In the genomic region with DNA sequence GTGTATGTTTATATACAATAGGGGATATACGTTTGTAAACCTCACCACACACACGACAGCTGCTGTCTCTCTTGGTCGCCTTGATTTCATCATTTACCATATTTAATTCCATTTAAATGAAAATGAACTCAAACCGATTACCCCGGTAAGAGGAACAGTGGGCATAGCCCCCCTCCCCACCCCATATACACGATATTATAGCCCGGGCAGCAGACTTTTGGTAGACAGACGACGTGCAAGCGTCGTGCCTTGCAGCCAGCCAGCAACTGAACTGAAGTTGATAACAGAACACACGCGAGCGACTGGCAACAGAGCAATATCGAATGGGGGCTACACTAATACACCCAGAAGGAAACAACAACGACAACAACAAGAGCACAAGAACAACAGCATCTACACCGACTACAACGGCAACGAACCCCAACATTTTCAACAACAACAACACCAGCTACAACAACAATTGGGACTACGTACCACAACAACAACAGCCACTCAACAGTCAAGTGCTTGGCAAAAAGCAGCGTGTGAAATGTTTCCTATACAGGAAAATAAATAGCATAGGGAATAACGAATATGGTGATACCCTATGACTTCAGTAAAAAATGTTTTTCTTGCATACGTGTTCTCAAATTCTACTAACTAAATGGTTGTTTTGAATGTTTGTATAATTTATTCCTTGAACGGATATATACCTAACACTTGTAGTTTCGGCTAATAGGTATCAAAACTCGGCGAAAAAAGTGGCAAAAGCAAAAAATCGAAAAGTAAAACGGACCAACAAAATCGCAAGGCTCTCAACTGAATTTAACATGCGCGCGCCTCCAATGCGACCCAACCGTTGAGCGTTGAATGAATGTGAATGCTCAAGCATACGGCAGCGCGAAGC, we compare ENCODE assay signal across 1 fruit fly cellular context.
TF ChIP-seq lines count a peak whose summit lies in the region.

No protein-coding gene starts in this region.

TF ChIP-seq in whole organism, embryonic, 481 proteins besides CTCF, POLR2A, EP300 and RAD21 (continued from another document and continues in another):
- TF ChIP-seq vfl (GFP tag; optimal IDR thresholded peaks at IDR 0.05; lab: Kevin White, UChicago) (peak; percentile 62), Gsc (GFP tag; IDR thresholded peaks at IDR 0.05; lab: Robert Waterston, UW) (peak; percentile 38; the same call in 1 of the 2 replicates), chinmo (GFP tag; IDR thresholded peaks at IDR 0.05; lab: Robert Waterston, UW; ENCODE audit: partially characterized antibody) (peak; percentile 99), CG1602 (GFP tag; optimal IDR thresholded peaks at IDR 0.05; lab: Kevin White, UChicago) (peak; percentile 68), Dek (tag; optimal IDR thresholded peaks at IDR 0.05; lab: Kevin White, UChicago) (peak; percentile 82), ase (GFP tag; IDR thresholded peaks at IDR 0.05; lab: Robert Waterston, UW) (peak; percentile 64; the same call in 2 of the 3 replicates), chm (GFP tag; IDR thresholded peaks at IDR 0.05; lab: Robert Waterston, UW) (peak; percentile 71), Neu2 (GFP tag; optimal IDR thresholded peaks at IDR 0.05; lab: Kevin White, UChicago; ENCODE audit: borderline replicate concordance) (peak; percentile 65), fu2 (GFP tag; optimal IDR thresholded peaks at IDR 0.05; lab: Kevin White, UChicago) (peak; percentile 79), MTF-1 (GFP tag; optimal IDR thresholded peaks at IDR 0.05; lab: Kevin White, UChicago; ENCODE audit: borderline replicate concordance) (peak; percentile 63), pnt (GFP tag; optimal IDR thresholded peaks at IDR 0.05; lab: Kevin White, UChicago) (peak; percentile 86), Aef1 (GFP tag; IDR thresholded peaks at IDR 0.05; lab: Robert Waterston, UW) (peak; percentile 76), CG2120 (GFP tag; optimal IDR thresholded peaks at IDR 0.05; lab: Kevin White, UChicago) (peak; percentile 90), CG15073 (GFP tag; optimal IDR thresholded peaks at IDR 0.05; lab: Kevin White, UChicago) (peak; percentile 55), HLH4C (GFP tag; IDR thresholded peaks at IDR 0.05; lab: Robert Waterston, UW; ENCODE audit: partially characterized antibody) (peak; percentile 31; the same call in 1 of the 3 replicates), pho (GFP tag; optimal IDR thresholded peaks at IDR 0.05; lab: Kevin White, UChicago) (peak; percentile 85), CG1529 (GFP tag; optimal IDR thresholded peaks at IDR 0.05; lab: Kevin White, UChicago) (peak; percentile 55), gsb (GFP tag; IDR thresholded peaks at IDR 0.05; lab: Robert Waterston, UW) (peak; percentile 76), CG6765 (GFP tag; optimal IDR thresholded peaks at IDR 0.05; lab: Kevin White, UChicago) (peak; percentile 38), slou (GFP tag; optimal IDR thresholded peaks at IDR 0.05; lab: Kevin White, UChicago) (peak; percentile 18), bbx (GFP tag; IDR thresholded peaks at IDR 0.05; lab: Robert Waterston, UW; ENCODE audit: partially characterized antibody) (peak; percentile 35; the same call in 1 of the 2 replicates), pita (GFP tag; optimal IDR thresholded peaks at IDR 0.05; lab: Kevin White, UChicago) (no peak), sna (GFP tag; IDR thresholded peaks at IDR 0.05; lab: Robert Waterston, UW; ENCODE audit: partially characterized antibody) (no peak), Doc3 (GFP tag; IDR thresholded peaks at IDR 0.05; lab: Robert Waterston, UW; ENCODE audit: partially characterized antibody) (no peak), gfzf (GFP tag; optimal IDR thresholded peaks at IDR 0.05; lab: Kevin White, UChicago) (no peak), ro (GFP tag; IDR thresholded peaks at IDR 0.05; lab: Robert Waterston, UW) (peak; percentile 32), C15 (GFP tag; IDR thresholded peaks at IDR 0.05; lab: Robert Waterston, UW) (peak; percentile 9; the same call in 1 of the 3 replicates), toy (GFP tag; IDR thresholded peaks at IDR 0.05; lab: Robert Waterston, UW) (no peak), CkIIα-i1 (GFP tag; IDR thresholded peaks at IDR 0.05; lab: Robert Waterston, UW) (peak; percentile 55; the same call in 1 of the 2 replicates), sd (tag; optimal IDR thresholded peaks at IDR 0.05; lab: Kevin White, UChicago) (peak; percentile 4), CG2116 (GFP tag; optimal IDR thresholded peaks at IDR 0.05; lab: Kevin White, UChicago) (peak; percentile 6), Mes4 (GFP tag; optimal IDR thresholded peaks at IDR 0.05; lab: Kevin White, UChicago) (peak; percentile 80), CG3065 (GFP tag; optimal IDR thresholded peaks at IDR 0.05; lab: Kevin White, UChicago) (no peak), caup (GFP tag; optimal IDR thresholded peaks at IDR 0.05; lab: Kevin White, UChicago; ENCODE audit: severe bottlenecking) (peak; percentile 64), ara (GFP tag; IDR thresholded peaks at IDR 0.05; lab: Robert Waterston, UW) (peak; percentile 79), al (GFP tag; IDR thresholded peaks at IDR 0.05; lab: Robert Waterston, UW) (peak; percentile 83), wdn (GFP tag; IDR thresholded peaks at IDR 0.05; lab: Robert Waterston, UW) (peak; percentile 44), emc (GFP tag; optimal IDR thresholded peaks at IDR 0.05; lab: Kevin White, UChicago) (peak; percentile 79), CG16815 (GFP tag; optimal IDR thresholded peaks at IDR 0.05; lab: Kevin White, UChicago) (peak; percentile 61), CG18599 (GFP tag; optimal IDR thresholded peaks at IDR 0.05; lab: Kevin White, UChicago) (peak; percentile 87), CG17385 (GFP tag; optimal IDR thresholded peaks at IDR 0.05; lab: Kevin White, UChicago) (peak; percentile 79), CG10267 (tag; optimal IDR thresholded peaks at IDR 0.05; lab: Kevin White, UChicago) (peak; percentile 58), dmrt11E (tag; optimal IDR thresholded peaks at IDR 0.05; lab: Kevin White, UChicago) (peak; percentile 65), fd3F (GFP tag; optimal IDR thresholded peaks at IDR 0.05; lab: Kevin White, UChicago) (peak; percentile 78), B-H2 (GFP tag; optimal IDR thresholded peaks at IDR 0.05; lab: Kevin White, UChicago) (peak; percentile 49), Hand (GFP tag; optimal IDR thresholded peaks at IDR 0.05; lab: Kevin White, UChicago) (peak; percentile 55), psq (GFP tag; optimal IDR thresholded peaks at IDR 0.05; lab: Kevin White, UChicago) (peak; percentile 2), usp (GFP tag; optimal IDR thresholded peaks at IDR 0.05; lab: Kevin White, UChicago) (no peak), Dip3 (GFP tag; optimal IDR thresholded peaks at IDR 0.05; lab: Kevin White, UChicago) (peak; percentile 87), btn (GFP tag; optimal IDR thresholded peaks at IDR 0.05; lab: Kevin White, UChicago) (peak; percentile 74), Dp (GFP tag; optimal IDR thresholded peaks at IDR 0.05; lab: Kevin White, UChicago) (no peak), CG32532 (GFP tag; IDR thresholded peaks at IDR 0.05; lab: Robert Waterston, UW) (peak; percentile 83), rib (GFP tag; IDR thresholded peaks at IDR 0.05; lab: Robert Waterston, UW) (no peak; the same call in 1 of the 2 replicates), h (optimal IDR thresholded peaks at IDR 0.05; lab: Kevin White, UChicago) (no peak), pan (optimal IDR thresholded peaks at IDR 0.05; lab: Kevin White, UChicago) (peak in 1 of 2 experiments; percentile 15), pan (GFP tag; optimal IDR thresholded peaks at IDR 0.05 in 1 of 2, IDR thresholded peaks at IDR 0.05 in 1 of 2) (peak in 1 of 2 experiments; percentile 88), Mad (GFP tag; optimal IDR thresholded peaks at IDR 0.05; lab: Kevin White, UChicago) (peak; percentile 1), CG17361 (GFP tag; IDR thresholded peaks at IDR 0.05; lab: Robert Waterston, UW) (no peak; the same call in 2 of the 3 replicates), CG17829 (tag; optimal IDR thresholded peaks at IDR 0.05; lab: Kevin White, UChicago) (peak; percentile 71), exex (tag; optimal IDR thresholded peaks at IDR 0.05; lab: Kevin White, UChicago) (peak; percentile 98), onecut (GFP tag; IDR thresholded peaks at IDR 0.05; lab: Robert Waterston, UW) (peak; percentile 11; the same call in 1 of the 2 replicates), her (GFP tag; optimal IDR thresholded peaks at IDR 0.05; lab: Kevin White, UChicago) (peak; percentile 86), chif (GFP tag; optimal IDR thresholded peaks at IDR 0.05; lab: Kevin White, UChicago) (peak; percentile 68 to 83), GATAe (GFP tag; conservative IDR thresholded peaks at IDR 0.05; lab: Robert Waterston, UW) (no peak), Xrp1 (GFP tag; IDR thresholded peaks at IDR 0.05; lab: Robert Waterston, UW) (peak; percentile 85), Lpt (GFP tag; optimal IDR thresholded peaks at IDR 0.05; lab: Kevin White, UChicago) (no peak), jigr1 (GFP tag; IDR thresholded peaks at IDR 0.05; lab: Robert Waterston, UW) (peak; percentile 63; the same call in 2 of the 3 replicates), Xbp1 (GFP tag; optimal IDR thresholded peaks at IDR 0.05; lab: Kevin White, UChicago) (peak; percentile 82), CG10321 (GFP tag; IDR thresholded peaks at IDR 0.05; lab: Robert Waterston, UW) (peak; percentile 61; the same call in 1 of the 2 replicates), Atf3 (GFP tag; optimal IDR thresholded peaks at IDR 0.05; lab: Kevin White, UChicago) (peak; percentile 63), tup (GFP tag; optimal IDR thresholded peaks at IDR 0.05; lab: Kevin White, UChicago) (peak; percentile 41), HLH54F (GFP tag; optimal IDR thresholded peaks at IDR 0.05; lab: Kevin White, UChicago) (peak; percentile 82), H15 (GFP tag; IDR thresholded peaks at IDR 0.05; lab: Robert Waterston, UW) (peak; percentile 75), CG16813 (GFP tag; IDR thresholded peaks at IDR 0.05; lab: Robert Waterston, UW; ENCODE audit: partially characterized antibody) (no peak), CG30020 (tag; optimal IDR thresholded peaks at IDR 0.05; lab: Kevin White, UChicago) (no peak), CG2199 (GFP tag; IDR thresholded peaks at IDR 0.05; lab: Robert Waterston, UW) (peak; percentile 46; the same call in 2 of the 3 replicates), ap (GFP tag; IDR thresholded peaks at IDR 0.05; lab: Robert Waterston, UW) (peak; percentile 73), disco-r (GFP tag; optimal IDR thresholded peaks at IDR 0.05; lab: Kevin White, UChicago) (peak; percentile 78), CG8290 (GFP tag; optimal IDR thresholded peaks at IDR 0.05; lab: Kevin White, UChicago) (no peak), CG8290 (tag; optimal IDR thresholded peaks at IDR 0.05; lab: Kevin White, UChicago) (peak in 1 of 2 experiments; percentile 95), CG18262 (tag; optimal IDR thresholded peaks at IDR 0.05; lab: Kevin White, UChicago) (peak; percentile 61), Poxn (GFP tag; IDR thresholded peaks at IDR 0.05; lab: Robert Waterston, UW) (peak; percentile 67), Oli (tag; optimal IDR thresholded peaks at IDR 0.05; lab: Kevin White, UChicago) (peak; percentile 89), ranshi (GFP tag; IDR thresholded peaks at IDR 0.05; lab: Robert Waterston, UW) (peak; percentile 84; the same call in 1 of the 2 replicates), CG7839 (tag; optimal IDR thresholded peaks at IDR 0.05; lab: Kevin White, UChicago) (peak; percentile 91), HLH3B (GFP tag; IDR thresholded peaks at IDR 0.05; lab: Robert Waterston, UW) (peak; percentile 87), vvl (GFP tag; IDR thresholded peaks at IDR 0.05; lab: Robert Waterston, UW) (peak; percentile 79), jumu (GFP tag; optimal IDR thresholded peaks at IDR 0.05; lab: Kevin White, UChicago) (peak; percentile 76), Meics (GFP tag; optimal IDR thresholded peaks at IDR 0.05; lab: Kevin White, UChicago) (peak; percentile 74), Lhr (GFP tag; optimal IDR thresholded peaks at IDR 0.05; lab: Kevin White, UChicago) (peak; percentile 17), CG12299 (tag; optimal IDR thresholded peaks at IDR 0.05; lab: Kevin White, UChicago) (peak; percentile 57), slbo (GFP tag; IDR thresholded peaks at IDR 0.05; lab: Robert Waterston, UW) (peak; percentile 90), pzg (GFP tag; optimal IDR thresholded peaks at IDR 0.05; lab: Kevin White, UChicago) (no peak), maf-S (GFP tag; optimal IDR thresholded peaks at IDR 0.05; lab: Kevin White, UChicago) (peak; percentile 68), CG8478 (optimal IDR thresholded peaks at IDR 0.05; lab: Kevin White, UChicago) (no peak), CG3838 (GFP tag; optimal IDR thresholded peaks at IDR 0.05; lab: Kevin White, UChicago) (peak; percentile 38), CG6272 (GFP tag; IDR thresholded peaks at IDR 0.05; lab: Robert Waterston, UW) (peak; percentile 74), CG10366 (GFP tag; IDR thresholded peaks at IDR 0.05; lab: Robert Waterston, UW) (peak; percentile 87), CG31441 (GFP tag; IDR thresholded peaks at IDR 0.05; lab: Robert Waterston, UW) (peak; percentile 12; the same call in 1 of the 2 replicates), CG8924 (tag; optimal IDR thresholded peaks at IDR 0.05; lab: Kevin White, UChicago) (peak; percentile 63), CG33557 (GFP tag; optimal IDR thresholded peaks at IDR 0.05; lab: Kevin White, UChicago) (no peak), tll (GFP tag; optimal IDR thresholded peaks at IDR 0.05; lab: Kevin White, UChicago) (no peak), dati (GFP tag; IDR thresholded peaks at IDR 0.05; lab: Robert Waterston, UW) (peak; percentile 41; the same call in 1 of the 2 replicates), CG8765 (GFP tag; IDR thresholded peaks at IDR 0.05; lab: Robert Waterston, UW) (peak; percentile 36; the same call in 1 of the 2 replicates), CG12744 (GFP tag; optimal IDR thresholded peaks at IDR 0.05; lab: Kevin White, UChicago) (peak; percentile 69), Drgx (GFP tag; IDR thresholded peaks at IDR 0.05; lab: Robert Waterston, UW) (peak; percentile 87), CG2875 (GFP tag; optimal IDR thresholded peaks at IDR 0.05; lab: Kevin White, UChicago) (peak; percentile 38), CG34376 (GFP tag; optimal IDR thresholded peaks at IDR 0.05; lab: Kevin White, UChicago) (peak; percentile 65), Fer3 (tag; optimal IDR thresholded peaks at IDR 0.05; lab: Kevin White, UChicago) (peak; percentile 90), CG17328 (GFP tag; IDR thresholded peaks at IDR 0.05; lab: Robert Waterston, UW) (peak; percentile 85), CG12219 (GFP tag; optimal IDR thresholded peaks at IDR 0.05; lab: Kevin White, UChicago) (peak; percentile 82), sqz (GFP tag; optimal IDR thresholded peaks at IDR 0.05; lab: Kevin White, UChicago) (peak; percentile 61), CG18764 (GFP tag; optimal IDR thresholded peaks at IDR 0.05; lab: Kevin White, UChicago) (peak; percentile 55), Scr (GFP tag; IDR thresholded peaks at IDR 0.05; lab: Robert Waterston, UW; ENCODE audit: partially characterized antibody) (no peak), ato (GFP tag; IDR thresholded peaks at IDR 0.05; lab: Robert Waterston, UW; ENCODE audit: partially characterized antibody) (0 out of 2 replicates have a peak, but pooled peaks have one; percentile 29)
